Fruit fly (Drosophila melanogaster): ENCODE measurements around the gene Mi-2.

Gene Mi-2

DNA sequence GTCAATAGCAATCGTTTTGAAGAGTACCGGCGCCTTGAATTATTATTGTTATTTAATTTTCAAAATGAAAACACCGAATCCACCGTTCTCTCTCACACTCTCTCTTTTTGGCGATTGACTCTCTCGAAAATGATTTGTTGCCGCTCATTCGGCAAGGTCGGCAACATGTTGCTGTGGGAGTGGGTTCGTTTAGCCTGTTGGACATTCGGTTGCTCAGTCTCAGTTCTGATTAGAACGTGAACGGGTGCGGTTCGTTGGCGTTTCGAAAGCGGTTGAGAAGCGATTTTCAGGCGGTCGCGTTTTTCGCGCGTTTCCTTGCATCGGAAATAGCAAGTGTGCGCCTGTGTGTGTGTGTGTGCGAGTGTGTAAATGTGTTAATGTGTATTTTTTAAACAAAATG lies 29.0 kb upstream of the Mi-2 start, which contains the start of gene Ac76E (continued):
- TF ChIP-seq pan (optimal IDR thresholded peaks at IDR 0.05) (no peak), pan (GFP tag; optimal IDR thresholded peaks at IDR 0.05 in 1 of 2, IDR thresholded peaks at IDR 0.05 in 1 of 2) (peak in 1 of 2 experiments; percentile 17), stc (GFP tag; IDR thresholded peaks at IDR 0.05) (peak; percentile 19; the same call in 1 of the 2 replicates), Lhr (GFP tag; optimal IDR thresholded peaks at IDR 0.05) (no peak), kay (GFP tag; optimal IDR thresholded peaks at IDR 0.05) (no peak), BtbVII (GFP tag; optimal IDR thresholded peaks at IDR 0.05) (peak; percentile 11), CG10959 (GFP tag; IDR thresholded peaks at IDR 0.05) (no peak), CG10274 (GFP tag; optimal IDR thresholded peaks at IDR 0.05) (no peak), Trl (optimal IDR thresholded peaks at IDR 0.05) (peak; percentile 67 to 92), Trl (GFP tag; optimal IDR thresholded peaks at IDR 0.05) (no peak), peb (GFP tag; IDR thresholded peaks at IDR 0.05) (no peak), H2.0 (GFP tag; IDR thresholded peaks at IDR 0.05) (no peak), CG10366 (GFP tag; IDR thresholded peaks at IDR 0.05) (no peak), CG12769 (tag; optimal IDR thresholded peaks at IDR 0.05) (peak; percentile 65), Ptx1 (GFP tag; IDR thresholded peaks at IDR 0.05) (no peak), tio (GFP tag; optimal IDR thresholded peaks at IDR 0.05) (no peak), CG7839 (tag; optimal IDR thresholded peaks at IDR 0.05) (no peak), pros (GFP tag; optimal IDR thresholded peaks at IDR 0.05) (no peak), CG13624 (GFP tag; optimal IDR thresholded peaks at IDR 0.05) (peak; percentile 14), Poxn (GFP tag; IDR thresholded peaks at IDR 0.05) (no peak), gsb-n (tag; optimal IDR thresholded peaks at IDR 0.05) (no peak), Pdp1 (GFP tag; optimal IDR thresholded peaks at IDR 0.05) (peak in 1 of 2 experiments; percentile 32), CG1024 (GFP tag; IDR thresholded peaks at IDR 0.05) (no peak), Sin3A (optimal IDR thresholded peaks at IDR 0.05) (no peak), Lim3 (GFP tag; IDR thresholded peaks at IDR 0.05) (no peak), slou (GFP tag; optimal IDR thresholded peaks at IDR 0.05) (no peak), Fer1 (GFP tag; optimal IDR thresholded peaks at IDR 0.05) (peak; percentile 40), run (tag; optimal IDR thresholded peaks at IDR 0.05) (no peak), MTF-1 (GFP tag; optimal IDR thresholded peaks at IDR 0.05; ENCODE audit: borderline replicate concordance) (no peak), CG14667 (GFP tag; IDR thresholded peaks at IDR 0.05) (no peak), Dad (GFP tag; optimal IDR thresholded peaks at IDR 0.05) (no peak), emc (GFP tag; optimal IDR thresholded peaks at IDR 0.05) (no peak), CG4328 (GFP tag; optimal IDR thresholded peaks at IDR 0.05) (no peak), Ets97D (GFP tag; optimal IDR thresholded peaks at IDR 0.05) (no peak), CG15514 (GFP tag; optimal IDR thresholded peaks at IDR 0.05) (peak; percentile 37), Elba2 (GFP tag; optimal IDR thresholded peaks at IDR 0.05) (peak; percentile 77), PHDP (tag; optimal IDR thresholded peaks at IDR 0.05) (peak; percentile 28), Nf-YB (GFP tag; optimal IDR thresholded peaks at IDR 0.05) (no peak), Opbp (GFP tag; IDR thresholded peaks at IDR 0.05; ENCODE audit: partially characterized antibody) (no peak), CG9609 (GFP tag; optimal IDR thresholded peaks at IDR 0.05) (no peak), zen (tag; optimal IDR thresholded peaks at IDR 0.05) (no peak), CG10979 (tag; optimal IDR thresholded peaks at IDR 0.05) (no peak), Bgb (GFP tag; IDR thresholded peaks at IDR 0.05; ENCODE audit: partially characterized antibody) (peak; percentile 67), ssp (GFP tag; IDR thresholded peaks at IDR 0.05) (no peak), CG2875 (GFP tag; optimal IDR thresholded peaks at IDR 0.05) (no peak), CG2712 (tag; optimal IDR thresholded peaks at IDR 0.05) (no peak), Dek (tag; optimal IDR thresholded peaks at IDR 0.05) (no peak), CG9797 (GFP tag; optimal IDR thresholded peaks at IDR 0.05) (no peak), bab2 (GFP tag; optimal IDR thresholded peaks at IDR 0.05) (no peak), CG7556 (GFP tag; optimal IDR thresholded peaks at IDR 0.05) (no peak), ken (GFP tag; IDR thresholded peaks at IDR 0.05) (no peak), Tbp (GFP tag; optimal IDR thresholded peaks at IDR 0.05) (no peak), Oli (tag; optimal IDR thresholded peaks at IDR 0.05) (no peak)

Data from whole organism, embryonic.